Worm (Caenorhabditis elegans) whole organism, mixed stage, embryonic: ENCODE data around the gene clec-187.

ENCODE experiments used
- unc-120 ChIP-seq: sonication (generic microtip); optimal IDR thresholded peaks from 2 replicates; lab custom pipeline; 2017; ENCODE audit warnings: missing genetic modification characterization, missing compliant biosample characterization; ENCODE audit not compliant: poor library complexity, severe bottlenecking
- unc-39 ChIP-seq: fragments of 150-350 bp; optimal IDR thresholded peaks from 2 replicates; lab custom pipeline; 2014; ENCODE audit warnings: missing biosample characterization, missing genetic modification characterization
- unc-62 ChIP-seq: fragments of 150-350 bp; optimal IDR thresholded peaks from 2 replicates; lab custom pipeline; 2014; ENCODE audit warnings: missing biosample characterization, missing genetic modification reagents, missing genetic modification characterization

ce11 chrIV:12871445-12871947 lies at the start of gene clec-187:
- no peak for TF ChIP-seq unc-120 (tag; lab: Kevin White, UChicago)
- no peak for TF ChIP-seq unc-62 (GFP tag; lab: Kevin White, UChicago)
- no peak for TF ChIP-seq unc-39 (tag; lab: Kevin White, UChicago)
